Fruit fly (Drosophila melanogaster) whole organism, embryonic: ENCODE data around the gene pygo.

Source experiments
- BtbVII ChIP-seq: fragments of 200-800 bp; sonication (Bioruptor generic); optimal IDR thresholded peaks from 3 replicates; lab custom pipeline; 2017; ENCODE audit warnings: missing biosample characterization, mild to moderate bottlenecking, missing genetic modification characterization
- CG1024 ChIP-seq: fragments of 200-800 bp; sonication (Bioruptor generic); IDR thresholded peaks from 2 replicates; pipeline ENCODE4 v1.3.6; 2022; ENCODE audit warnings: missing biosample characterization, missing genetic modification characterization
- CG11247 ChIP-seq: fragments of 200-800 bp; sonication (Bioruptor generic); IDR thresholded peaks from 2 replicates; pipeline ENCODE4 v1.3.6; 2022; ENCODE audit warnings: missing biosample characterization, missing genetic modification characterization
- CG11695 ChIP-seq: fragments of 200-800 bp; sonication (Bioruptor generic); IDR thresholded peaks from 3 replicates; pipeline ENCODE4 v1.3.6; 2022; ENCODE audit warnings: missing biosample characterization, missing genetic modification characterization
- CG12071 ChIP-seq: fragments of 200-800 bp; sonication (Bioruptor generic); optimal IDR thresholded peaks from 3 replicates; lab custom pipeline; 2018; ENCODE audit warnings: missing biosample characterization, mild to moderate bottlenecking, missing genetic modification characterization
- CG12236 ChIP-seq: fragments of 200-800 bp; sonication (Bioruptor generic); optimal IDR thresholded peaks from 2 replicates; lab custom pipeline; 2016; ENCODE audit warnings: missing biosample characterization, missing genetic modification characterization
- CG12659 ChIP-seq: fragments of 200-800 bp; sonication (Bioruptor generic); optimal IDR thresholded peaks from 3 replicates; lab custom pipeline; 2017; ENCODE audit warnings: mild to moderate bottlenecking, missing biosample characterization, missing genetic modification reagents, missing genetic modification characterization
- CG12744 ChIP-seq: fragments of 200-800 bp; sonication (Bioruptor generic); optimal IDR thresholded peaks from 2 replicates; lab custom pipeline; 2016; ENCODE audit warnings: missing biosample characterization, missing genetic modification characterization
- CG14014 ChIP-seq: fragments of 200-800 bp; sonication (Bioruptor generic); IDR thresholded peaks from 2 replicates; pipeline ENCODE4 v1.3.6; 2022; ENCODE audit warnings: missing biosample characterization, missing genetic modification characterization
- CG1529 ChIP-seq: fragments of 200-800 bp; sonication (Bioruptor generic); optimal IDR thresholded peaks from 3 replicates; lab custom pipeline; 2018; ENCODE audit warnings: missing biosample characterization, missing genetic modification characterization
- CG15696 ChIP-seq: fragments of 200-800 bp; sonication (Bioruptor generic); optimal IDR thresholded peaks from 2 replicates; lab custom pipeline; 2019; ENCODE audit warnings: missing biosample characterization, mild to moderate bottlenecking, missing genetic modification characterization, moderate library complexity
- CG1602 ChIP-seq: fragments of 200-800 bp; sonication (Bioruptor generic); optimal IDR thresholded peaks from 3 replicates; lab custom pipeline; 2016; ENCODE audit warnings: missing biosample characterization, missing genetic modification characterization
- CG1603 ChIP-seq: fragments of 200-800 bp; sonication (Bioruptor generic); optimal IDR thresholded peaks from 2 replicates; lab custom pipeline; 2019; ENCODE audit warnings: missing biosample characterization, mild to moderate bottlenecking, missing genetic modification characterization, moderate library complexity
- CG34422 ChIP-seq: fragments of 200-800 bp; sonication (Bioruptor generic); IDR thresholded peaks from 3 replicates; pipeline ENCODE4 v1.3.6; 2022; ENCODE audit warnings: missing biosample characterization, missing genetic modification characterization
- CG3726 ChIP-seq: fragments of 200-800 bp; sonication (Bioruptor generic); IDR thresholded peaks from 3 replicates; pipeline ENCODE4, ENCODE4 v1.3.6; 2022; ENCODE audit warnings: missing biosample characterization, missing genetic modification characterization
- CG5245 ChIP-seq: fragments of 200-800 bp; sonication (Bioruptor generic); optimal IDR thresholded peaks from 3 replicates; lab custom pipeline; 2016; ENCODE audit warnings: missing biosample characterization, missing genetic modification characterization
- CG6254 ChIP-seq: fragments of 200-800 bp; sonication (Bioruptor generic); optimal IDR thresholded peaks from 3 replicates; lab custom pipeline; 2017; ENCODE audit warnings: mild to moderate bottlenecking, missing biosample characterization, missing genetic modification reagents, missing genetic modification characterization
- CG6813 ChIP-seq: fragments of 200-800 bp; sonication (Bioruptor generic); optimal IDR thresholded peaks from 2 replicates; lab custom pipeline; 2017; ENCODE audit warnings: missing biosample characterization, missing genetic modification characterization, mild to moderate bottlenecking, moderate library complexity, missing genetic modification reagents
- CG7357 ChIP-seq: fragments of 200-800 bp; sonication (Bioruptor generic); IDR thresholded peaks from 3 replicates; pipeline ENCODE4 v1.3.6; 2022; ENCODE audit warnings: missing biosample characterization, missing genetic modification characterization
- CG7556 ChIP-seq: fragments of 200-800 bp; sonication (Bioruptor generic); optimal IDR thresholded peaks from 2 replicates; lab custom pipeline; 2017; ENCODE audit warnings: missing biosample characterization, mild to moderate bottlenecking, missing genetic modification characterization
- CG8290 ChIP-seq, 3 experiments: fragments of 200-800 bp; sonication (Bioruptor generic); optimal IDR thresholded peaks; 2 replicates each; lab custom pipeline; 2016 to 2019; ENCODE audit warnings: missing biosample characterization in 3 of 3, missing genetic modification characterization in 3 of 3, mild to moderate bottlenecking in 2 of 3, moderate library complexity in 1 of 3
- CG8359 ChIP-seq: fragments of 200-800 bp; sonication (Bioruptor generic); optimal IDR thresholded peaks from 2 replicates; lab custom pipeline; 2017; ENCODE audit warnings: missing biosample characterization, mild to moderate bottlenecking, missing genetic modification characterization, borderline replicate concordance
- CG8944 ChIP-seq: fragments of 200-800 bp; sonication (Bioruptor generic); optimal IDR thresholded peaks from 3 replicates; lab custom pipeline; 2016; ENCODE audit warnings: missing biosample characterization, missing genetic modification characterization
- Camta ChIP-seq: fragments of 200-800 bp; sonication (Bioruptor generic); optimal IDR thresholded peaks from 2 replicates; lab custom pipeline; 2016; ENCODE audit warnings: missing biosample characterization, missing genetic modification characterization
- Doc3 ChIP-seq: fragments of 200-800 bp; sonication (Bioruptor generic); IDR thresholded peaks from 3 replicates; pipeline ENCODE4 v1.3.6; 2022; ENCODE audit warnings: missing biosample characterization, missing genetic modification characterization; ENCODE audit not compliant: partially characterized antibody
- Dref ChIP-seq: fragments of 200-800 bp; sonication (Bioruptor generic); IDR thresholded peaks from 2 replicates; pipeline ENCODE4 v1.3.6; 2022; ENCODE audit warnings: missing biosample characterization, missing genetic modification characterization
- E2f1 ChIP-seq: fragments of 200-800 bp; sonication (Bioruptor generic); IDR thresholded peaks from 2 replicates; pipeline ENCODE4 v1.3.6; 2022; ENCODE audit warnings: missing biosample characterization, missing genetic modification characterization
- Ets65A ChIP-seq: fragments of 200-800 bp; sonication (Bioruptor generic); peaks from one replicate; lab custom pipeline; 2016; ENCODE audit warnings: missing biosample characterization, missing genetic modification characterization
- Fer1 ChIP-seq: fragments of 200-800 bp; sonication (Bioruptor generic); optimal IDR thresholded peaks from 2 replicates; lab custom pipeline; 2017; ENCODE audit warnings: missing biosample characterization, mild to moderate bottlenecking, missing genetic modification characterization
- HLH54F ChIP-seq: fragments of 200-800 bp; sonication (Bioruptor generic); optimal IDR thresholded peaks from 3 replicates; lab custom pipeline; 2016; ENCODE audit warnings: missing biosample characterization, missing genetic modification characterization
- Hand ChIP-seq: fragments of 200-800 bp; sonication (Bioruptor generic); optimal IDR thresholded peaks from 2 replicates; lab custom pipeline; 2017; ENCODE audit warnings: mild to moderate bottlenecking, missing biosample characterization, missing genetic modification reagents, missing genetic modification characterization
- Hr51 ChIP-seq, 2 experiments: fragments of 200-800 bp; sonication (Bioruptor generic); optimal IDR thresholded peaks; 2 replicates in 1 of 2; 3 replicates in 1 of 2; lab custom pipeline; 2016 to 2018; ENCODE audit warnings: missing biosample characterization in 2 of 2, missing genetic modification characterization in 2 of 2, mild to moderate bottlenecking in 1 of 2, moderate library complexity in 1 of 2
- Lim3 ChIP-seq: fragments of 200-800 bp; sonication (Bioruptor generic); IDR thresholded peaks from 2 replicates; pipeline ENCODE4 v1.3.6; 2022; ENCODE audit warnings: missing biosample characterization, missing genetic modification characterization
- Myb ChIP-seq: fragments of 200-800 bp; sonication (Bioruptor generic); optimal IDR thresholded peaks from 2 replicates; lab custom pipeline; 2016; ENCODE audit warnings: missing biosample characterization, missing genetic modification characterization
- Opbp ChIP-seq: fragments of 200-800 bp; sonication (Bioruptor generic); IDR thresholded peaks from 3 replicates; pipeline ENCODE4 v1.3.6; 2022; ENCODE audit warnings: missing biosample characterization, missing genetic modification characterization; ENCODE audit not compliant: partially characterized antibody
- Scr ChIP-seq: fragments of 200-800 bp; sonication (Bioruptor generic); IDR thresholded peaks from 2 replicates; pipeline ENCODE4 v1.3.6; 2022; ENCODE audit warnings: missing biosample characterization, missing genetic modification characterization; ENCODE audit not compliant: partially characterized antibody
- Stat92E ChIP-seq, 3 experiments: fragments of >200 bp in 2 of 3; fragments of 200-800 bp in 1 of 3; sonication (Bioruptor generic) in 1 of 3; optimal IDR thresholded peaks; 2 replicates each; lab custom pipeline; 2017 to 2019; ENCODE audit warnings: missing biosample characterization in 3 of 3, missing genetic modification characterization in 3 of 3, mild to moderate bottlenecking in 1 of 3, moderate library complexity in 1 of 3
- ac ChIP-seq: fragments of 200-800 bp; sonication (Bioruptor generic); optimal IDR thresholded peaks from 3 replicates; lab custom pipeline; 2017; ENCODE audit warnings: missing biosample characterization, mild to moderate bottlenecking, missing genetic modification characterization
- amos ChIP-seq: fragments of 200-800 bp; sonication (Bioruptor generic); IDR thresholded peaks from 2 replicates; pipeline ENCODE4 v1.3.6; 2022; ENCODE audit warnings: missing biosample characterization, missing genetic modification characterization; ENCODE audit not compliant: partially characterized antibody
- dan ChIP-seq: fragments of 200-800 bp; sonication (Bioruptor generic); IDR thresholded peaks from 2 replicates; pipeline ENCODE4 v1.3.6; 2022; ENCODE audit warnings: missing biosample characterization, missing genetic modification characterization
- danr ChIP-seq: fragments of 200-800 bp; sonication (Bioruptor generic); IDR thresholded peaks from 2 replicates; pipeline ENCODE4 v1.3.6; 2022; ENCODE audit warnings: missing biosample characterization, missing genetic modification characterization
- dimm ChIP-seq: fragments of 200-800 bp; sonication (Bioruptor generic); IDR thresholded peaks from 2 replicates; pipeline ENCODE4 v1.3.6; 2022; ENCODE audit warnings: missing biosample characterization, missing genetic modification characterization
- dm ChIP-seq: fragments of 200-800 bp; sonication (Bioruptor generic); optimal IDR thresholded peaks from 3 replicates; lab custom pipeline; 2016; ENCODE audit warnings: missing biosample characterization, missing genetic modification characterization
- dpn ChIP-seq, 2 experiments: fragments of 200-800 bp; sonication (Bioruptor generic); optimal IDR thresholded peaks; 3 replicates each; lab custom pipeline; 2016; ENCODE audit warnings: missing biosample characterization in 2 of 2, missing genetic modification characterization in 2 of 2
- fd3F ChIP-seq: fragments of 200-800 bp; sonication (Bioruptor generic); optimal IDR thresholded peaks from 2 replicates; lab custom pipeline; 2018; ENCODE audit warnings: missing biosample characterization, mild to moderate bottlenecking, missing genetic modification characterization, moderate library complexity
- fd96Cb ChIP-seq: fragments of 200-800 bp; sonication (Bioruptor generic); optimal IDR thresholded peaks from 2 replicates; lab custom pipeline; 2018; ENCODE audit warnings: missing biosample characterization, mild to moderate bottlenecking, missing genetic modification characterization, moderate library complexity
- mld ChIP-seq: fragments of 200-800 bp; sonication (Bioruptor generic); IDR thresholded peaks from 3 replicates; pipeline ENCODE4 v1.3.6; 2022; ENCODE audit warnings: missing biosample characterization, missing genetic modification characterization; ENCODE audit not compliant: partially characterized antibody
- pita ChIP-seq: fragments of 200-800 bp; sonication (Bioruptor generic); optimal IDR thresholded peaks from 2 replicates; lab custom pipeline; 2017; ENCODE audit warnings: missing biosample characterization, mild to moderate bottlenecking, missing genetic modification characterization
- pnt ChIP-seq: fragments of 200-800 bp; sonication (Bioruptor generic); optimal IDR thresholded peaks from 3 replicates; lab custom pipeline; 2016; ENCODE audit warnings: missing biosample characterization, missing genetic modification characterization

The pygo gene

DNA sequence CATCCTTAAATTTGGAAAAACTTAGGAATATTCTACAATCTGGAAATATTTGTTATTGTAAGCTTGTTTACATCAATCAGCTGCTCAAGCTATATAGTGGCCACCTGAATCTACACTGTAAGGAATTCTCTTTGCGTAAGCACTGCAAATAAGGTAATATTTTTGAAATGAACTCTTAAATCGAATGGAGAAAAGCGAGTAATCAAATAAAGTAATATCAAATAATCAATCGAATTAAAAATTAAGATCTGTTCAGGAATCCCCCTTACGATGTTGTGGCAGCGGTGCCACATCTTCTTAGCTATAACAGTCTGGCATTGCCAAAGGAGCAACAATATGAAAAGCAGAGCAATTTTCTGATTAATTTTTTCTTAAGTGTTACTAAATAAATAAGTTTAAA is 35.5 kb upstream of the pygo start, which contains the start of the genes Mnat9 and CG1792 (continued):
- peak; percentile 97 for TF ChIP-seq Lim3 (GFP tag; lab: Robert Waterston, UW)
- TF ChIP-seq CG11247 (GFP tag; lab: Robert Waterston, UW): peak; percentile 100
- peak; percentile 78 for TF ChIP-seq ac (GFP tag; lab: Kevin White, UChicago)
- TF ChIP-seq CG12659 (GFP tag; lab: Kevin White, UChicago): peak; percentile 99
- TF ChIP-seq CG12744 (GFP tag; lab: Kevin White, UChicago): peak; percentile 98
- TF ChIP-seq Scr (GFP tag; lab: Robert Waterston, UW): no peak
- TF ChIP-seq amos (GFP tag; lab: Robert Waterston, UW): no peak; the same call in 1 of the 2 replicates
- peak in 1 of 3 experiments; percentile 77 for TF ChIP-seq Stat92E (GFP tag; optimal IDR thresholded peaks at IDR 0.05; lab: Kevin White, UChicago)
- no peak for TF ChIP-seq mld (GFP tag; lab: Robert Waterston, UW)
- TF ChIP-seq CG1603 (tag; lab: Kevin White, UChicago): peak; percentile 99
- TF ChIP-seq danr (GFP tag; lab: Robert Waterston, UW): peak; percentile 98
- TF ChIP-seq dpn (GFP tag; optimal IDR thresholded peaks at IDR 0.05; lab: Kevin White, UChicago): peak; percentile 99
- no peak for TF ChIP-seq pita
- peak; percentile 99 for TF ChIP-seq CG3726 (GFP tag; lab: Robert Waterston, UW)
- TF ChIP-seq Camta: peak; percentile 98
- peak; percentile 98 for TF ChIP-seq CG5245 (GFP tag; lab: Kevin White, UChicago)
- TF ChIP-seq Ets65A (GFP tag; lab: Kevin White, UChicago): peak; percentile 100
- no peak for TF ChIP-seq Doc3 (GFP tag; lab: Robert Waterston, UW)
- TF ChIP-seq CG8944 (GFP tag; lab: Kevin White, UChicago): peak; percentile 99
- peak; percentile 95 for TF ChIP-seq CG6254 (GFP tag; lab: Kevin White, UChicago)
- peak; percentile 84 for TF ChIP-seq CG8359 (GFP tag; lab: Kevin White, UChicago)
- TF ChIP-seq CG6813 (GFP tag; lab: Kevin White, UChicago): peak; percentile 96
- TF ChIP-seq HLH54F (GFP tag; lab: Kevin White, UChicago): peak; percentile 99
- peak; percentile 95 for TF ChIP-seq CG8290 (GFP tag; optimal IDR thresholded peaks at IDR 0.05; lab: Kevin White, UChicago)
- peak; percentile 83 to 100 for TF ChIP-seq CG8290 (tag; optimal IDR thresholded peaks at IDR 0.05; lab: Kevin White, UChicago)
- peak; percentile 96 for TF ChIP-seq BtbVII
- peak; percentile 95 for TF ChIP-seq CG1529 (GFP tag; lab: Kevin White, UChicago)
- TF ChIP-seq CG14014 (GFP tag; lab: Robert Waterston, UW): peak; percentile 99
- peak; percentile 98 for TF ChIP-seq Hr51 (GFP tag; optimal IDR thresholded peaks at IDR 0.05; lab: Kevin White, UChicago)
- TF ChIP-seq E2f1 (GFP tag; lab: Robert Waterston, UW): peak; percentile 99
- TF ChIP-seq dm (GFP tag; lab: Kevin White, UChicago): peak; percentile 97
- TF ChIP-seq CG7556 (GFP tag; lab: Kevin White, UChicago): peak; percentile 94
- TF ChIP-seq CG1024: peak; percentile 98
- peak; percentile 91 for TF ChIP-seq Myb (GFP tag; lab: Kevin White, UChicago)
- peak; percentile 98 for TF ChIP-seq CG12236 (GFP tag; lab: Kevin White, UChicago)
- peak; percentile 95 for TF ChIP-seq CG7357 (GFP tag; lab: Robert Waterston, UW)
- peak; percentile 54 for TF ChIP-seq Dref (GFP tag; lab: Robert Waterston, UW)
- TF ChIP-seq fd3F (GFP tag; lab: Kevin White, UChicago): peak; percentile 98
- peak; percentile 92 for TF ChIP-seq CG15696
- peak; percentile 99 for TF ChIP-seq pnt (GFP tag; lab: Kevin White, UChicago)
- TF ChIP-seq Hand (GFP tag; lab: Kevin White, UChicago): peak; percentile 91
- peak; percentile 98 for TF ChIP-seq CG11695 (GFP tag; lab: Robert Waterston, UW)
- peak; percentile 92 for TF ChIP-seq dan (GFP tag; lab: Robert Waterston, UW)
- TF ChIP-seq dimm: peak; percentile 98
- peak; percentile 96 for TF ChIP-seq Fer1 (GFP tag; lab: Kevin White, UChicago)
- TF ChIP-seq CG34422 (GFP tag; lab: Robert Waterston, UW): peak; percentile 100
- peak; percentile 99 for TF ChIP-seq CG1602 (GFP tag; lab: Kevin White, UChicago)
- TF ChIP-seq Opbp (GFP tag; lab: Robert Waterston, UW): peak; percentile 47; the same call in 1 of the 3 replicates
- peak; percentile 99 for TF ChIP-seq fd96Cb (tag; lab: Kevin White, UChicago)
- peak; percentile 98 for TF ChIP-seq CG12071
